Worm (Caenorhabditis elegans): ENCODE results near the gene ZK686.2.

- TF ChIP-seq unc-55 (GFP tag; optimal IDR thresholded peaks at IDR 0.05) (no peak), lin-11 (tag; optimal IDR thresholded peaks at IDR 0.05) (no peak), F13H6.1 (tag; optimal IDR thresholded peaks at IDR 0.05) (no peak), hlh-13 (GFP tag; optimal IDR thresholded peaks at IDR 0.05) (no peak), pha-4 (tag; optimal IDR thresholded peaks at IDR 0.05) (no peak), ama-1 (optimal IDR thresholded peaks at IDR 0.05) (no peak), hlh-15 (tag; optimal IDR thresholded peaks at IDR 0.05) (no peak), pros-1 (tag; optimal IDR thresholded peaks at IDR 0.05) (no peak), syd-9 (tag; optimal IDR thresholded peaks at IDR 0.05) (no peak), unc-3 (GFP tag; conservative IDR thresholded peaks at IDR 0.05) (no peak), unc-3 (tag; optimal IDR thresholded peaks at IDR 0.05) (no peak)
Measured at ce11 chrIII:7736003-7736402, 29.8 kb downstream of the ZK686.2 start.

Measured in whole organism, late embryonic.